Fruit fly (Drosophila melanogaster): ENCODE results near the gene CG11619.

CG11619 gene

DNA sequence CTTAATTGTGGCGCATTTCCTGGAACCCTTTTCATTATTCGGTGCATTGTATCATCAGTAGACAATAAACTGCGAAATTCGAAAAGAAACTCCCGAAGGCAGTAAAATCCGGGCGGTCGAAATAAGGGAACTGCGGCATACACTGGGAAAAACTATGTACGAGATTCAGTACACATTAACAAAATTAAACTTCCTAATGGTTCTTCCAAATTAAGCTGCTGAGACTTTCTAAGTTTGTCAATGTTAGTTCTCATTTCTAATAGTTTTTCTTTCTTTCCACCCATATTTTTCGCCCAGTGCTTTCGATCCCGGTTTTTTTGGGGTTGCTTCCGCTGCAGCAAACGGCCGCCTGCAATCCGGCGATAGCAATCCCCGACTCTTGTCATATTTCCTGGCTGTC is 36.7 kb upstream of the CG11619 start (continued):
- TF ChIP-seq B-H2 (GFP tag; optimal IDR thresholded peaks at IDR 0.05) (no peak), Side (GFP tag; optimal IDR thresholded peaks at IDR 0.05) (peak; percentile 71), MBD-R2 (GFP tag; IDR thresholded peaks at IDR 0.05) (peak; percentile 38; the same call in 1 of the 2 replicates), Hmx (GFP tag; optimal IDR thresholded peaks at IDR 0.05) (no peak), CG5245 (GFP tag; optimal IDR thresholded peaks at IDR 0.05) (peak; percentile 84), ci (GFP tag; IDR thresholded peaks at IDR 0.05) (peak; percentile 92), Fer1 (GFP tag; optimal IDR thresholded peaks at IDR 0.05) (peak; percentile 65), scrt (GFP tag; optimal IDR thresholded peaks at IDR 0.05) (peak; percentile 56), dati (GFP tag; IDR thresholded peaks at IDR 0.05) (peak; percentile 66; the same call in 1 of the 2 replicates), TFAM (GFP tag; optimal IDR thresholded peaks at IDR 0.05) (no peak), D19A (tag; optimal IDR thresholded peaks at IDR 0.05) (peak; percentile 81), CG15479 (GFP tag; optimal IDR thresholded peaks at IDR 0.05) (no peak), CG16815 (GFP tag; optimal IDR thresholded peaks at IDR 0.05) (peak; percentile 71), lola (GFP tag; optimal IDR thresholded peaks at IDR 0.05) (peak in 1 of 3 experiments; percentile 83), CG10321 (GFP tag; IDR thresholded peaks at IDR 0.05) (0 out of 2 replicates have a peak, but pooled peaks have one; percentile 13), Spps (tag; optimal IDR thresholded peaks at IDR 0.05) (peak; percentile 79), cas (GFP tag; IDR thresholded peaks at IDR 0.05) (no peak), lab (GFP tag; optimal IDR thresholded peaks at IDR 0.05) (peak; percentile 84), CG9797 (GFP tag; optimal IDR thresholded peaks at IDR 0.05) (no peak), CG12659 (GFP tag; optimal IDR thresholded peaks at IDR 0.05) (peak; percentile 61), Oaz (GFP tag; IDR thresholded peaks at IDR 0.05) (no peak), sqz (GFP tag; optimal IDR thresholded peaks at IDR 0.05) (peak; percentile 45), CG4820 (GFP tag; optimal IDR thresholded peaks at IDR 0.05) (peak; percentile 89), ATbp (GFP tag; optimal IDR thresholded peaks at IDR 0.05) (peak; percentile 53), Stat92E (GFP tag; optimal IDR thresholded peaks at IDR 0.05) (peak in 1 of 3 experiments; percentile 70), CG2889 (GFP tag; IDR thresholded peaks at IDR 0.05) (0 out of 3 replicates have a peak, but pooled peaks have one; percentile 35), sens (GFP tag) (peak; percentile 98), hkb (optimal IDR thresholded peaks at IDR 0.05) (no peak), hkb (GFP tag; IDR thresholded peaks at IDR 0.05) (peak; percentile 83), amos (GFP tag; IDR thresholded peaks at IDR 0.05; ENCODE audit: partially characterized antibody) (no peak), jing (GFP tag; optimal IDR thresholded peaks at IDR 0.05) (peak; percentile 64), gcm (GFP tag; optimal IDR thresholded peaks at IDR 0.05) (peak; percentile 64), dmrt11E (tag; optimal IDR thresholded peaks at IDR 0.05) (peak; percentile 90), Hr39 (optimal IDR thresholded peaks at IDR 0.05) (no peak), CG3065 (GFP tag; optimal IDR thresholded peaks at IDR 0.05) (peak; percentile 38), ftz-f1 (GFP tag; optimal IDR thresholded peaks at IDR 0.05) (no peak), Antp (GFP tag; optimal IDR thresholded peaks at IDR 0.05) (peak; percentile 57), CG33557 (GFP tag; optimal IDR thresholded peaks at IDR 0.05) (peak; percentile 73), CG17568 (GFP tag; optimal IDR thresholded peaks at IDR 0.05) (peak; percentile 65), CG9817 (tag; optimal IDR thresholded peaks at IDR 0.05) (peak; percentile 13), pho (GFP tag; optimal IDR thresholded peaks at IDR 0.05) (peak; percentile 34), CG6854 (GFP tag; optimal IDR thresholded peaks at IDR 0.05) (no peak), mam (GFP tag; optimal IDR thresholded peaks at IDR 0.05) (peak; percentile 33), grn (GFP tag; optimal IDR thresholded peaks at IDR 0.05) (peak; percentile 4), Rfx (GFP tag; IDR thresholded peaks at IDR 0.05) (peak; percentile 64), HHEX (GFP tag; optimal IDR thresholded peaks at IDR 0.05) (peak; percentile 75), CG12155 (GFP tag; optimal IDR thresholded peaks at IDR 0.05) (peak; percentile 39), Jarid2 (GFP tag; optimal IDR thresholded peaks at IDR 0.05) (no peak), ewg (GFP tag; optimal IDR thresholded peaks at IDR 0.05) (peak; percentile 72), Max (GFP tag; optimal IDR thresholded peaks at IDR 0.05) (peak; percentile 68), ac (GFP tag; optimal IDR thresholded peaks at IDR 0.05) (peak; percentile 63)
